Fruit fly (Drosophila melanogaster) whole organism, adult: ENCODE measurements around the gene sicily.

Experiments
- CG11617 ChIP-seq: fragments of 200-800 bp; sonication (Bioruptor generic); optimal IDR thresholded peaks from 2 replicates; lab custom pipeline; 2017; ENCODE audit warnings: mild to moderate bottlenecking, missing biosample characterization, missing genetic modification reagents, missing genetic modification characterization
- CG12768 ChIP-seq: fragments of 200-800 bp; sonication (Bioruptor generic); optimal IDR thresholded peaks from 2 replicates; lab custom pipeline; 2017; ENCODE audit warnings: missing biosample characterization, missing genetic modification characterization, mild to moderate bottlenecking, moderate library complexity, missing genetic modification reagents
- CG33017 ChIP-seq: fragments of 200-800 bp; sonication (Bioruptor generic); optimal IDR thresholded peaks from 2 replicates; lab custom pipeline; 2018; ENCODE audit warnings: missing biosample characterization, mild to moderate bottlenecking, missing genetic modification characterization, moderate library complexity
- CG5204 ChIP-seq: fragments of 200-800 bp; sonication (Bioruptor generic); optimal IDR thresholded peaks from 2 replicates; lab custom pipeline; 2016; ENCODE audit warnings: missing biosample characterization, missing genetic modification characterization
- CG7101 ChIP-seq: fragments of 200-800 bp; sonication (Bioruptor generic); optimal IDR thresholded peaks from 2 replicates; lab custom pipeline; 2018; ENCODE audit warnings: missing biosample characterization, mild to moderate bottlenecking, missing genetic modification characterization, moderate library complexity
- Clk ChIP-seq: fragments of 200-800 bp; sonication (Bioruptor generic); optimal IDR thresholded peaks from 2 replicates; lab custom pipeline; 2017; ENCODE audit warnings: missing biosample characterization, missing genetic modification characterization
- Crg-1 ChIP-seq: fragments of 200-800 bp; sonication (Bioruptor generic); optimal IDR thresholded peaks from 2 replicates; lab custom pipeline; 2016; ENCODE audit warnings: missing biosample characterization, missing genetic modification characterization
- Mnt ChIP-seq: fragments of 200-800 bp; sonication (Bioruptor generic); optimal IDR thresholded peaks from 2 replicates; lab custom pipeline; 2016; ENCODE audit warnings: missing biosample characterization, mild to moderate bottlenecking, missing genetic modification characterization
- bab1 ChIP-seq: fragments of 200-800 bp; sonication (Bioruptor generic); optimal IDR thresholded peaks from 3 replicates; lab custom pipeline; 2019; ENCODE audit warnings: missing biosample characterization, mild to moderate bottlenecking, missing genetic modification characterization, moderate library complexity
- cic ChIP-seq: fragments of 200-800 bp; sonication (Bioruptor generic); optimal IDR thresholded peaks from 2 replicates; lab custom pipeline; 2017; ENCODE audit warnings: missing biosample characterization, mild to moderate bottlenecking, missing genetic modification characterization, moderate library complexity
- cnc ChIP-seq, 2 experiments: fragments of >200 bp; optimal IDR thresholded peaks; 2 replicates each; lab custom pipeline; 2017
- kay ChIP-seq: fragments of 200-800 bp; sonication (Bioruptor generic); peaks from one replicate; lab custom pipeline; 2016; ENCODE audit warnings: missing biosample characterization, missing genetic modification characterization, borderline replicate concordance
- ovo ChIP-seq: fragments of 200-800 bp; sonication (Bioruptor generic); optimal IDR thresholded peaks from 2 replicates; lab custom pipeline; 2016; ENCODE audit warnings: missing biosample characterization, missing genetic modification characterization
- toe ChIP-seq: fragments of 200-800 bp; sonication (Bioruptor generic); optimal IDR thresholded peaks from 2 replicates; lab custom pipeline; 2016; ENCODE audit warnings: missing biosample characterization, missing genetic modification characterization

- TF ChIP-seq CG5204 (GFP tag; lab: Kevin White, UChicago) = no peak
- TF ChIP-seq kay (GFP tag; lab: Kevin White, UChicago) = no peak
- TF ChIP-seq ovo (GFP tag; lab: Kevin White, UChicago) = no peak
- no peak for TF ChIP-seq CG7101 (tag; lab: Kevin White, UChicago)
- TF ChIP-seq Crg-1 (GFP tag; lab: Kevin White, UChicago) = no peak
- no peak for TF ChIP-seq toe
- no peak for TF ChIP-seq cic
- TF ChIP-seq bab1 (GFP tag; lab: Kevin White, UChicago) = no peak
- TF ChIP-seq Mnt (GFP tag; lab: Kevin White, UChicago) = no peak
- no peak for TF ChIP-seq CG33017 (tag; lab: Kevin White, UChicago)
- TF ChIP-seq CG11617 (GFP tag; lab: Kevin White, UChicago) = no peak
- TF ChIP-seq Clk (GFP tag; lab: Kevin White, UChicago) = no peak
- no peak for TF ChIP-seq CG12768 (GFP tag; lab: Kevin White, UChicago)
- TF ChIP-seq cnc (optimal IDR thresholded peaks at IDR 0.05; lab: Kevin White, UChicago) = no peak
Observed at dm6 chrX:11924562-11924961, 33.0 kb downstream of the sicily start, which contains the start of gene Sclp.
